Worm (Caenorhabditis elegans): ENCODE data around the gene DH11.2.

The DH11.2 gene

ce11 chrII:8022461-8022860, 9.8 kb downstream of the DH11.2 start, which contains the start of gene hda-2:
Gene hda-2, minus strand, starts transcription at chrII:8022561.
- TF ChIP-seq mep-1 (tag; optimal IDR thresholded peaks at IDR 0.05) (no peak), flh-1 (GFP tag; optimal IDR thresholded peaks at IDR 0.05) (no peak), unc-62 (GFP tag; optimal IDR thresholded peaks at IDR 0.05) (no peak), lsy-2 (tag; optimal IDR thresholded peaks at IDR 0.05) (no peak), pha-4 (tag; optimal IDR thresholded peaks at IDR 0.05) (no peak), hlh-1 (tag; optimal IDR thresholded peaks at IDR 0.05) (no peak), nhr-76 (tag; optimal IDR thresholded peaks at IDR 0.05) (no peak), zip-8 (tag; optimal IDR thresholded peaks at IDR 0.05) (no peak)

DNA sequence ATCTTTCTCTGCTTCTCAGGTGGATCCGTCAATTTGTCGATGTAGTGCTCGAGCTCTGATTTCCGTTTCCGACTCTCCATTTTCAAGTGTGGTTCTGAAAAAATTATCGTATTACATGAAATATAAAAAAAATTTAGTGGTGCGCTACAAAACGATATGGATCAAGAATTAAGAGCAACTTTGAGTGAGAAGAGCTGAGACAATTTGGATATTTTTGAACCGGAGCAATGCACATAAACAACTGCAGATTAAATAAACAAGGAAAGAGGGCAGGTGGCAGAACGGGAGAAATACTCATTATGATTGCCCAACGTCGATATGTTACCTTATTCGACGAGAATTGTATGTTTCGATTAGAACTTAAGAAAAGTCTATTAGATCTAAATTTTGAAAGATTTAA, 15.0 kb downstream of the DH11.2 start, which contains the start of gene swsn-7:
Gene swsn-7, minus strand, starts transcription at position 101 of the 400 bp plus-strand sequence.
- no peak for TF ChIP-seq lsy-2 (tag; optimal IDR thresholded peaks at IDR 0.05)
- no peak for TF ChIP-seq ham-2 (GFP tag; optimal IDR thresholded peaks at IDR 0.05)
- no peak for TF ChIP-seq ceh-43 (GFP tag; optimal IDR thresholded peaks at IDR 0.05)
- no peak for TF ChIP-seq sptf-1 (tag; optimal IDR thresholded peaks at IDR 0.05)
- TF ChIP-seq nhr-28 (tag; optimal IDR thresholded peaks at IDR 0.05) = no peak

DNA sequence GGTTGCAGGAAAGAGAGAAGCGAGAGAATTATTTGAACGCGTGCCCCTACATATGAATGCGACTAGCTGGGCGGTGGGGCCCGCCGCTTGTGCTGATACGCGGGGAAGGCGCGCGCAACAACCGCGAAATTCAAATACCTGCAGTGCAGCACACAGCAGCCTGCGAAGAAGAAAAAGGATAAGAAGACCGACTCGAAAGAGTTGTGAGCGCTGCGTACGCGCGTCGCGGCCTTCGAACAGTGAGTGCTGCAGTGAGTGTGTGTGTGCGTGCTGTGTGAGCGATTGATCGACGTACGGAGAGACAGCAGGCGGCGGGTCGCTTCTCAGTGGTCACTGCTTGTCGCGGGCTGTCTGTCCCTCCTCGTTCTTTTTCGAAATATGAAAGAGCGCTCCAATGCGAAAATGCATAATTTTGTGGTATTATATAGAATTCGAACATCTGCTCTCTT, 15.7 kb downstream of the DH11.2 start:
- TF ChIP-seq nhr-12 (tag; optimal IDR thresholded peaks at IDR 0.05) = no peak
- peak; percentile 31 for TF ChIP-seq ces-1 (GFP tag; optimal IDR thresholded peaks at IDR 0.05)
- peak; percentile 50 for TF ChIP-seq lsy-2 (tag; optimal IDR thresholded peaks at IDR 0.05)
- peak; percentile 61 for TF ChIP-seq cnd-1 (tag; optimal IDR thresholded peaks at IDR 0.05)
- TF ChIP-seq lin-32 (GFP tag; optimal IDR thresholded peaks at IDR 0.05) = peak; percentile 60
- no peak for TF ChIP-seq elt-3 (tag; optimal IDR thresholded peaks at IDR 0.05)
- no peak for TF ChIP-seq unc-39 (tag; optimal IDR thresholded peaks at IDR 0.05)
- peak; percentile 28 for TF ChIP-seq ztf-11 (tag; optimal IDR thresholded peaks at IDR 0.05)
- TF ChIP-seq mep-1 (tag; optimal IDR thresholded peaks at IDR 0.05) = peak; percentile 25
- peak; percentile 75 for TF ChIP-seq hlh-1 (tag; optimal IDR thresholded peaks at IDR 0.05)
- no peak for TF ChIP-seq nhr-28 (tag; optimal IDR thresholded peaks at IDR 0.05)
- no peak for TF ChIP-seq snpc-4 (tag; optimal IDR thresholded peaks at IDR 0.05)
- peak; percentile 85 for TF ChIP-seq pha-4 (tag; optimal IDR thresholded peaks at IDR 0.05)
- no peak for TF ChIP-seq nhr-237 (tag; optimal IDR thresholded peaks at IDR 0.05)
- peak; percentile 70 for TF ChIP-seq M03D4.4 (tag; optimal IDR thresholded peaks at IDR 0.05)
- no peak for TF ChIP-seq bed-3 (GFP tag; optimal IDR thresholded peaks at IDR 0.05)
- no peak for TF ChIP-seq ceh-43 (GFP tag; optimal IDR thresholded peaks at IDR 0.05)
- no peak for TF ChIP-seq ceh-83 (GFP tag; optimal IDR thresholded peaks at IDR 0.05)
- peak; percentile 91 for TF ChIP-seq ham-2 (GFP tag; optimal IDR thresholded peaks at IDR 0.05)
- TF ChIP-seq drap-1 (GFP tag; optimal IDR thresholded peaks at IDR 0.05) = peak; percentile 82
- no peak for TF ChIP-seq nhr-2 (tag; optimal IDR thresholded peaks at IDR 0.05)
- TF ChIP-seq sem-2 (GFP tag; optimal IDR thresholded peaks at IDR 0.05) = no peak
- peak; percentile 33 for TF ChIP-seq elt-1 (tag; optimal IDR thresholded peaks at IDR 0.05; ENCODE audit: borderline replicate concordance, insufficient read depth)
- TF ChIP-seq mls-2 (tag; optimal IDR thresholded peaks at IDR 0.05) = peak; percentile 75
- TF ChIP-seq zip-8 (tag; optimal IDR thresholded peaks at IDR 0.05) = no peak
- TF ChIP-seq tbx-8 (GFP tag; optimal IDR thresholded peaks at IDR 0.05) = peak; percentile 57
- TF ChIP-seq nhr-76 (tag; optimal IDR thresholded peaks at IDR 0.05) = no peak
- TF ChIP-seq lin-13 (tag; optimal IDR thresholded peaks at IDR 0.05) = peak; percentile 84
- TF ChIP-seq unc-120 (tag; optimal IDR thresholded peaks at IDR 0.05; ENCODE audit: poor library complexity, severe bottlenecking) = peak; percentile 80
- TF ChIP-seq blmp-1 (tag; optimal IDR thresholded peaks at IDR 0.05) = no peak
- TF ChIP-seq mab-5 (tag; optimal IDR thresholded peaks at IDR 0.05) = no peak
- peak; percentile 74 for TF ChIP-seq sptf-1 (tag; optimal IDR thresholded peaks at IDR 0.05)
- TF ChIP-seq unc-62 (GFP tag; optimal IDR thresholded peaks at IDR 0.05) = peak; percentile 79
- TF ChIP-seq ceh-39 (tag; optimal IDR thresholded peaks at IDR 0.05) = no peak
- peak; percentile 30 for TF ChIP-seq flh-1 (GFP tag; optimal IDR thresholded peaks at IDR 0.05)

DNA sequence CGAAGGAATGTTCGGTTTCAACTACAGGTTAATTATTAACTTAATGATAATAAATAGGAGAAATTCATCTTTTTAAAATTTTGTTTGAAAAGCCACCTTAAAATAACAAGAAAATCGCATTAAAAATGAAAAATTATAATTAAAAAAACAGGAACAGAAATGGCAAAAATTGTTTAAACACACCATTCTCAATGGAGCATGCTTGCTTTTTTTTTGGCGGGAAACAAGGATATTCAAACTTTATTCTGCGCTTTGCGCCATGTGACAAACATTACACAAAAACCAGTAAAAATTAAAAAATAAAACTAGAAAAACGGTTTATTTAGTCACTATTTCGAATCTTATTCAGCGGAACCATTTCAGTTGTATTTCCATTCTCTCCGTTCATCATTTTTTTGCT, 16.1 kb downstream of the DH11.2 start:
- TF ChIP-seq snpc-4 (tag; optimal IDR thresholded peaks at IDR 0.05) (no peak), drap-1 (GFP tag; optimal IDR thresholded peaks at IDR 0.05) (no peak), elt-3 (tag; optimal IDR thresholded peaks at IDR 0.05) (no peak), nhr-237 (tag; optimal IDR thresholded peaks at IDR 0.05) (no peak)
